Fruit fly (Drosophila melanogaster): ENCODE data around the gene CG3919.

DNA sequence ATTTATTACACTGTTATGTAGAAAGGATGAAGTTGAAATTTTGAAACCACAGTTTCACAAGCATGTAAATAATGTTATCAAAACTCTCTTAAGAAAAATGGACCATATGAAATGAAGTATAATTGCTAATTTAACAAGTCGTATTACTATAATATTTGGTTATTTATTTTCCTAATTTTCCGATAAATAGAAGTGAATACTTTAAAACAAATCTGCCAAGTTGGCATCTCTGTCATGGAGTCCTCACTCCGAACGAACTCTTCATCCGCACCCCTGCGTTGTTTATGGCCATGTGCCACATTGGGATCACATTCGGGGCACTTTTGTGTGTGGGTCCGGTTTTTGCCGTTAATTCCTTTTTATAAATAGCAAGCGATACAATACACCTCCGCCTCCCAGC, 10.6 kb upstream of the CG3919 start:
- TF ChIP-seq pad (GFP tag; optimal IDR thresholded peaks at IDR 0.05) (no peak), kay (GFP tag; ENCODE audit: borderline replicate concordance) (no peak), cic (GFP tag; optimal IDR thresholded peaks at IDR 0.05) (no peak), CG11617 (GFP tag; optimal IDR thresholded peaks at IDR 0.05) (no peak), cnc (optimal IDR thresholded peaks at IDR 0.05) (no peak), CG7045 (GFP tag; optimal IDR thresholded peaks at IDR 0.05) (no peak), Clk (GFP tag; optimal IDR thresholded peaks at IDR 0.05) (no peak), CG7101 (tag; optimal IDR thresholded peaks at IDR 0.05) (no peak), CG14711 (tag; optimal IDR thresholded peaks at IDR 0.05) (no peak)
